Worm (Caenorhabditis elegans): ENCODE data around the gene tbc-3.

ce11 chrIV:9933580-9933979, 34.8 kb downstream of the tbc-3 start, which contains the start of gene spe-29:
- TF ChIP-seq him-1 (tag; optimal IDR thresholded peaks at IDR 0.05) (no peak), W03F9.2 (tag; optimal IDR thresholded peaks at IDR 0.05) (no peak)

Data from whole organism, L4/young adult.